Worm (Caenorhabditis elegans) whole organism, mixed stage, embryonic: Measurements from ENCODE around the gene Y39E4B.6.

Source experiments
- bed-3 ChIP-seq: fragments of 200-800 bp; sonication (Bioruptor generic); optimal IDR thresholded peaks from 3 replicates; lab custom pipeline; 2018; ENCODE audit warnings: mild to moderate bottlenecking, missing genetic modification characterization, moderate library complexity, missing compliant biosample characterization
- elt-1 ChIP-seq: sonication (generic microtip); optimal IDR thresholded peaks from 2 replicates; lab custom pipeline; 2017; ENCODE audit warnings: missing genetic modification characterization, mild to moderate bottlenecking, missing compliant biosample characterization, antibody characterized with exemption, moderate library complexity, borderline replicate concordance; ENCODE audit not compliant: insufficient read depth
- elt-3 ChIP-seq: fragments of 150-350 bp; optimal IDR thresholded peaks from 2 replicates; lab custom pipeline; 2014; ENCODE audit warnings: missing biosample characterization, missing genetic modification characterization
- hlh-1 ChIP-seq: fragments of 150-350 bp; optimal IDR thresholded peaks from 2 replicates; lab custom pipeline; 2014; ENCODE audit warnings: missing biosample characterization, missing genetic modification reagents, missing genetic modification characterization
- mab-5 ChIP-seq: fragments of 150-350 bp; optimal IDR thresholded peaks from 2 replicates; lab custom pipeline; 2014; ENCODE audit warnings: missing biosample characterization, missing genetic modification characterization
- nhr-2 ChIP-seq: fragments of 150-350 bp; optimal IDR thresholded peaks from 2 replicates; lab custom pipeline; 2014; ENCODE audit warnings: missing biosample characterization, missing genetic modification characterization
- nhr-28 ChIP-seq: fragments of 150-350 bp; optimal IDR thresholded peaks from 2 replicates; lab custom pipeline; 2014; ENCODE audit warnings: missing biosample characterization, missing genetic modification characterization
- pha-4 ChIP-seq: fragments of 150-350 bp; optimal IDR thresholded peaks from 2 replicates; lab custom pipeline; 2018; ENCODE audit warnings: missing biosample characterization, missing genetic modification reagents, missing genetic modification characterization
- sem-2 ChIP-seq: fragments of 200-800 bp; sonication (Bioruptor generic); optimal IDR thresholded peaks from 2 replicates; lab custom pipeline; 2018; ENCODE audit warnings: mild to moderate bottlenecking, missing genetic modification characterization, missing compliant biosample characterization
- snpc-4 ChIP-seq: fragments of 150-350 bp; optimal IDR thresholded peaks from 2 replicates; lab custom pipeline; 2014; ENCODE audit warnings: missing biosample characterization, missing genetic modification characterization
- unc-120 ChIP-seq: sonication (generic microtip); optimal IDR thresholded peaks from 2 replicates; lab custom pipeline; 2017; ENCODE audit warnings: missing genetic modification characterization, missing compliant biosample characterization; ENCODE audit not compliant: poor library complexity, severe bottlenecking

DNA sequence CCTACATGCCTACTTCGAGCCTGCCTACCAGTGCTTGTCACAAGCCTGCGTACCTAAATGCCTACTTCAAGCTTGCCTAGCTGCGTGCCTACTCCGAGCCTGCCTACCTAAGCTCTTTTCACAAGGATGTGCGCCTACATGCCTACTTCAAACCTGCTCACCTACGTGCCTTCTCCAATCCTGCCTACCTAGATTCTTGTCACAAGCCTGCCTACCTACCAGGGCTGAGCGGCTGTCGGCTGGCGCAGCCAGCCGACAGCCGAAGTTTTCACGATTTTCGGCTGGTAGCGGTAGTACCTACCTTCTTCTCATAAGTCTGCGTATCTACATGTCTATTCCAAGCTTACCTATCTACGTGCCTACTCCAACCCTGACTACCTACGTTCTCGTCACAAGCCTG, 8.8 kb upstream of the Y39E4B.6 start:
- peak; percentile 7 for TF ChIP-seq pha-4 (tag; lab: Kevin White, UChicago)
- TF ChIP-seq elt-3 (tag; lab: Kevin White, UChicago) = no peak
- TF ChIP-seq sem-2 (GFP tag; lab: Kevin White, UChicago) = no peak
- no peak for TF ChIP-seq nhr-28
- TF ChIP-seq snpc-4 (tag; lab: Kevin White, UChicago) = no peak
- TF ChIP-seq elt-1 (tag; lab: Kevin White, UChicago) = no peak
- no peak for TF ChIP-seq hlh-1 (tag; lab: Kevin White, UChicago)
- no peak for TF ChIP-seq mab-5 (tag; lab: Kevin White, UChicago)
- TF ChIP-seq nhr-2 (tag; lab: Kevin White, UChicago) = no peak
- TF ChIP-seq bed-3 (GFP tag; lab: Kevin White, UChicago) = no peak
- TF ChIP-seq unc-120 (tag; lab: Kevin White, UChicago) = no peak
